Fruit fly (Drosophila melanogaster) whole organism, wandering third instar larva: ENCODE data around the gene repo.

Experiments used
- Abd-B ChIP-seq: fragments of >200 bp; optimal IDR thresholded peaks from 2 replicates; lab custom pipeline; 2017; ENCODE audit warnings: missing biosample characterization, missing genetic modification characterization
- CG9705 ChIP-seq: fragments of 200-800 bp; sonication (Bioruptor generic); optimal IDR thresholded peaks from 2 replicates; lab custom pipeline; 2018; ENCODE audit warnings: missing biosample characterization, mild to moderate bottlenecking, missing genetic modification characterization
- CrebA ChIP-seq: fragments of 200-800 bp; sonication (Bioruptor generic); optimal IDR thresholded peaks from 2 replicates; lab custom pipeline; 2016; ENCODE audit warnings: missing biosample characterization, mild to moderate bottlenecking, missing genetic modification characterization, borderline replicate concordance
- Dfd ChIP-seq: fragments of >200 bp; optimal IDR thresholded peaks from 2 replicates; lab custom pipeline; 2017; ENCODE audit warnings: missing biosample characterization, missing genetic modification characterization
- GATAd ChIP-seq: sonication (Bioruptor generic); optimal IDR thresholded peaks from 2 replicates; lab custom pipeline; 2016; ENCODE audit warnings: missing biosample characterization, missing genetic modification characterization
- Jra ChIP-seq: sonication (Bioruptor generic); optimal IDR thresholded peaks from 2 replicates; lab custom pipeline; 2016; ENCODE audit warnings: missing biosample characterization, missing genetic modification characterization
- Mio ChIP-seq: sonication (Bioruptor generic); optimal IDR thresholded peaks from 2 replicates; lab custom pipeline; 2016; ENCODE audit warnings: missing biosample characterization, missing genetic modification characterization
- Myc ChIP-seq: fragments of >200 bp; optimal IDR thresholded peaks from 2 replicates; lab custom pipeline; 2017
- OdsH ChIP-seq: fragments of 200-800 bp; sonication (Bioruptor generic); optimal IDR thresholded peaks from 2 replicates; lab custom pipeline; 2016; ENCODE audit warnings: missing biosample characterization, mild to moderate bottlenecking, missing genetic modification characterization
- Rel ChIP-seq, 2 experiments: fragments of 200-800 bp; sonication (Bioruptor generic) in 1 of 2; optimal IDR thresholded peaks; 2 replicates in 1 of 2; 3 replicates in 1 of 2; lab custom pipeline; 2016 to 2019; ENCODE audit warnings: mild to moderate bottlenecking in 2 of 2, missing biosample characterization in 2 of 2, missing genetic modification characterization in 2 of 2, moderate library complexity in 1 of 2
- Sp1 ChIP-seq: fragments of 200-800 bp; sonication (Bioruptor generic); optimal IDR thresholded peaks from 3 replicates; lab custom pipeline; 2019; ENCODE audit warnings: missing biosample characterization, mild to moderate bottlenecking, missing genetic modification characterization, moderate library complexity
- br ChIP-seq: fragments of 200-800 bp; sonication (Bioruptor generic); optimal IDR thresholded peaks from 2 replicates; lab custom pipeline; 2016; ENCODE audit warnings: missing biosample characterization, missing genetic modification characterization
- brk ChIP-seq: fragments of 200-800 bp; sonication (Bioruptor generic); optimal IDR thresholded peaks from 2 replicates; lab custom pipeline; 2016; ENCODE audit warnings: missing biosample characterization, mild to moderate bottlenecking, missing genetic modification characterization
- dmrt93B ChIP-seq: fragments of 200-800 bp; sonication (Bioruptor generic); optimal IDR thresholded peaks from 2 replicates; lab custom pipeline; 2018; ENCODE audit warnings: missing biosample characterization, mild to moderate bottlenecking, missing genetic modification characterization
- dsf ChIP-seq: sonication (Bioruptor generic); optimal IDR thresholded peaks from 2 replicates; lab custom pipeline; 2016; ENCODE audit warnings: missing biosample characterization, missing genetic modification characterization, borderline replicate concordance
- ey ChIP-seq: fragments of 200-800 bp; sonication (Bioruptor generic); optimal IDR thresholded peaks from 2 replicates; lab custom pipeline; 2016; ENCODE audit warnings: missing biosample characterization, missing genetic modification characterization
- foxo ChIP-seq, 2 experiments: fragments of 200-800 bp; sonication (Bioruptor generic); optimal IDR thresholded peaks; 2 replicates in 1 of 2; 3 replicates in 1 of 2; lab custom pipeline; 2016 to 2017; ENCODE audit warnings: missing biosample characterization in 2 of 2, missing genetic modification characterization in 2 of 2
- fru ChIP-seq: fragments of 200-800 bp; sonication (Bioruptor generic); optimal IDR thresholded peaks from 3 replicates; lab custom pipeline; 2016; ENCODE audit warnings: missing biosample characterization, mild to moderate bottlenecking, missing genetic modification characterization
- h ChIP-seq: fragments of 200-800 bp; sonication (Bioruptor generic); optimal IDR thresholded peaks from 3 replicates; lab custom pipeline; 2016; ENCODE audit warnings: missing biosample characterization, mild to moderate bottlenecking, missing genetic modification characterization
- jim ChIP-seq: fragments of 175-275, 200-325 bp; sonication (Bioruptor generic); optimal IDR thresholded peaks from 2 replicates; lab custom pipeline; 2016; ENCODE audit warnings: missing biosample characterization, mild to moderate bottlenecking, missing genetic modification characterization
- psq ChIP-seq: fragments of 200-800 bp; sonication (Bioruptor generic); optimal IDR thresholded peaks from 3 replicates; lab custom pipeline; 2017; ENCODE audit warnings: missing biosample characterization, mild to moderate bottlenecking, missing genetic modification characterization, moderate library complexity
- tai ChIP-seq: sonication (Bioruptor generic); optimal IDR thresholded peaks from 2 replicates; lab custom pipeline; 2016; ENCODE audit warnings: missing biosample characterization, missing genetic modification characterization

Gene repo

dm6 chr3R:18279494-18279893 lies 43.5 kb downstream of the repo start, which contains the start of gene CG7142 (continued):
- TF ChIP-seq psq (GFP tag; lab: Kevin White, UChicago), result no peak
- no peak for TF ChIP-seq jim (GFP tag; lab: Kevin White, UChicago)
- no peak for TF ChIP-seq tai (GFP tag; lab: Kevin White, UChicago)
- no peak for TF ChIP-seq dmrt93B (GFP tag; lab: Kevin White, UChicago)
- peak; percentile 32 for TF ChIP-seq OdsH (GFP tag; lab: Kevin White, UChicago)
- no peak for TF ChIP-seq Sp1
- TF ChIP-seq br, result peak; percentile 44
- no peak for TF ChIP-seq Rel (GFP tag; optimal IDR thresholded peaks at IDR 0.05; lab: Kevin White, UChicago)
- TF ChIP-seq Rel (tag; optimal IDR thresholded peaks at IDR 0.05; lab: Kevin White, UChicago), result peak; percentile 83
- TF ChIP-seq GATAd (GFP tag; lab: Kevin White, UChicago), result no peak
- TF ChIP-seq Abd-B (GFP tag; lab: Kevin White, UChicago), result no peak

- TF ChIP-seq ey (GFP tag; lab: Kevin White, UChicago), result no peak
- no peak for TF ChIP-seq CrebA
- no peak for TF ChIP-seq Abd-B (GFP tag; lab: Kevin White, UChicago)
- no peak for TF ChIP-seq tai (GFP tag; lab: Kevin White, UChicago)
- TF ChIP-seq h, result peak; percentile 11
- TF ChIP-seq fru (GFP tag; lab: Kevin White, UChicago), result no peak
- no peak for TF ChIP-seq br
- no peak for TF ChIP-seq Jra
- no peak for TF ChIP-seq foxo (GFP tag; optimal IDR thresholded peaks at IDR 0.05; lab: Kevin White, UChicago)
- no peak for TF ChIP-seq dmrt93B (GFP tag; lab: Kevin White, UChicago)
- TF ChIP-seq Rel (GFP tag; optimal IDR thresholded peaks at IDR 0.05; lab: Kevin White, UChicago), result no peak
- TF ChIP-seq Rel (tag; optimal IDR thresholded peaks at IDR 0.05; lab: Kevin White, UChicago), result peak; percentile 98
- TF ChIP-seq Myc (lab: Kevin White, UChicago), result no peak
Measured at dm6 chr3R:18280133-18280532, 44.1 kb downstream of the repo start.

dm6 chr3R:18280866-18281473 lies 45.0 kb downstream of the repo start:
- TF ChIP-seq CrebA, result no peak
- no peak for TF ChIP-seq Mio
- no peak for TF ChIP-seq Rel (GFP tag; optimal IDR thresholded peaks at IDR 0.05; lab: Kevin White, UChicago)
- TF ChIP-seq Rel (tag; optimal IDR thresholded peaks at IDR 0.05; lab: Kevin White, UChicago), result peak; percentile 3
- TF ChIP-seq, all 38 proteins: peak for 1

dm6 chr3R:18283441-18283840 lies 47.4 kb downstream of the repo start, which contains the start of the genes CG14312 and CG8064:
CG14312 (minus strand) TSS chr3R:18283528.
CG8064 (plus strand) TSS chr3R:18283660.
- TF ChIP-seq Rel (GFP tag; optimal IDR thresholded peaks at IDR 0.05; lab: Kevin White, UChicago), result no peak
- peak; percentile 27 for TF ChIP-seq Rel (tag; optimal IDR thresholded peaks at IDR 0.05; lab: Kevin White, UChicago)
- TF ChIP-seq Dfd (GFP tag; lab: Kevin White, UChicago), result no peak

- TF ChIP-seq Myc (lab: Kevin White, UChicago) (no peak), CrebA (no peak), ey (GFP tag; lab: Kevin White, UChicago) (no peak), dsf (no peak), CG9705 (GFP tag; lab: Kevin White, UChicago) (no peak), psq (GFP tag; lab: Kevin White, UChicago) (no peak), br (no peak), brk (GFP tag; lab: Kevin White, UChicago) (no peak), Abd-B (GFP tag; lab: Kevin White, UChicago) (no peak)
- TF ChIP-seq, all 38 proteins: peak for 0
Measured at dm6 chr3R:18288677-18289076, 52.7 kb downstream of the repo start, which contains the start of gene CG7131. CG7131 (minus strand) TSS chr3R:18288777.
